Fruit fly (Drosophila melanogaster): Measurements from ENCODE around the gene RpL30.

dm6 chr2L:19011895-19012645 is 3.0 kb upstream of the RpL30 start:
- TF ChIP-seq CG8478 (optimal IDR thresholded peaks at IDR 0.05): no peak
- no peak for TF ChIP-seq usp (GFP tag; optimal IDR thresholded peaks at IDR 0.05)
- no peak for TF ChIP-seq psq (optimal IDR thresholded peaks at IDR 0.05)
- no peak for TF ChIP-seq EcR (GFP tag; optimal IDR thresholded peaks at IDR 0.05)
- peak; percentile 62 for TF ChIP-seq pan (optimal IDR thresholded peaks at IDR 0.05)

Measured in whole organism.